Fruit fly (Drosophila melanogaster) whole organism, pupa: Measurements from ENCODE around the gene h-cup.
A peak's percentile ranks its signal among the peaks of the same experiment; 100 is the strongest.

Experiments
- CG10348 ChIP-seq: fragments of 200-800 bp; sonication (Bioruptor generic); IDR thresholded peaks from 2 replicates; pipeline ENCODE4 v1.3.6; 2022; ENCODE audit warnings: missing biosample characterization, missing genetic modification characterization
- CG4496 ChIP-seq: fragments of 200-800 bp; sonication (Bioruptor generic); IDR thresholded peaks from 3 replicates; pipeline ENCODE4 v1.3.6; 2022; ENCODE audit warnings: missing biosample characterization, missing genetic modification characterization
- CG8159 ChIP-seq: fragments of 200-800 bp; sonication (Bioruptor generic); optimal IDR thresholded peaks from 3 replicates; lab custom pipeline; 2018; ENCODE audit warnings: missing biosample characterization, mild to moderate bottlenecking, missing genetic modification characterization, moderate library complexity
- CG9948 ChIP-seq: fragments of 200-800 bp; sonication (Bioruptor generic); optimal IDR thresholded peaks from 2 replicates; lab custom pipeline; 2018; ENCODE audit warnings: missing biosample characterization, mild to moderate bottlenecking, missing genetic modification characterization, moderate library complexity
- Snoo ChIP-seq: fragments of 200-800 bp; sonication (Bioruptor generic); optimal IDR thresholded peaks from 3 replicates; lab custom pipeline; 2017; ENCODE audit warnings: missing biosample characterization, mild to moderate bottlenecking, missing genetic modification characterization, inconsistent platforms

DNA sequence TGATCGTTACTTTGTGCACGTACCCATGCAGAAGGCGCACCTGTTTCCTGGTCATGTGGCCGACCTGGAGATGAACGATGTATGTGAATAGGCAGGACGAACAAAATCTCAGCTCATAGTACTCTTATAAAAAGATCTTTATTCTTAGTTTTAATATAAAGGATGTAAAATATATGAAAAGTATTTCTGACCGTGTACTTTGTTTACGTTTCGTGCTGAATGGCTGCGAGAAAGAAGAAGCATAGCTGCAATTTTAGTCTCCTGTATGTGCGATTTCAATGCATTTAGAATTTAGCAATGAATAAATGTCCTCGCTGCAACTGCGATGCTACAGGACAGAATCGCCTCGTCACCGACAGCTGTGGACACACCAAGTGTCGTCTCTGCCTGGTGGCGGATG, 34.9 kb downstream of the h-cup start, which contains the start of the genes CG42726 and CG42727:
- peak; percentile 17 for TF ChIP-seq CG9948 (tag; lab: Kevin White, UChicago)
- TF ChIP-seq CG8159 (tag; lab: Kevin White, UChicago) = no peak
- no peak for TF ChIP-seq CG10348 (GFP tag; lab: Robert Waterston, UW)
- peak; percentile 44 for TF ChIP-seq Snoo
- peak; percentile 63; the same call in 2 of the 3 replicates for TF ChIP-seq CG4496 (GFP tag; lab: Robert Waterston, UW)
